Worm (Caenorhabditis elegans) whole organism, L1 larva: Measurements from ENCODE around the gene C44B11.1.
A peak's percentile ranks its signal among the peaks of the same experiment; 100 is the strongest.

Source experiments
- C04F5.9 ChIP-seq: sonication (generic microtip); optimal IDR thresholded peaks from 2 replicates; lab custom pipeline; 2016; ENCODE audit warnings: missing genetic modification characterization, missing compliant biosample characterization
- C34B4.2 ChIP-seq: sonication (generic microtip); optimal IDR thresholded peaks from 2 replicates; lab custom pipeline; 2017; ENCODE audit warnings: mild to moderate bottlenecking, missing genetic modification characterization, missing compliant biosample characterization
- aha-1 ChIP-seq: fragments of 150-350 bp; optimal IDR thresholded peaks from 2 replicates; lab custom pipeline; 2014; ENCODE audit warnings: missing biosample characterization, missing genetic modification characterization
- alr-1 ChIP-seq: fragments of 200-800 bp; sonication (Bioruptor generic); optimal IDR thresholded peaks from 2 replicates; lab custom pipeline; 2018; ENCODE audit warnings: borderline replicate concordance, mild to moderate bottlenecking, missing genetic modification characterization, missing compliant biosample characterization
- aly-2 ChIP-seq: fragments of 150-350 bp; optimal IDR thresholded peaks from 2 replicates; lab custom pipeline; 2014; ENCODE audit warnings: missing biosample characterization, missing genetic modification characterization
- ama-1 ChIP-seq: fragments of 150-350 bp; optimal IDR thresholded peaks from 2 replicates; lab custom pipeline; 2014
- blmp-1 ChIP-seq: fragments of 150-350 bp; optimal IDR thresholded peaks from 2 replicates; lab custom pipeline; 2014; ENCODE audit warnings: missing biosample characterization, missing genetic modification characterization
- ceh-63 ChIP-seq: fragments of 200-800 bp; sonication (Bioruptor generic); optimal IDR thresholded peaks from 2 replicates; lab custom pipeline; 2018; ENCODE audit warnings: mild to moderate bottlenecking, missing genetic modification characterization, missing compliant biosample characterization
- ceh-8 ChIP-seq: fragments of 200-800 bp; sonication (Bioruptor generic); optimal IDR thresholded peaks from 2 replicates; lab custom pipeline; 2018; ENCODE audit warnings: mild to moderate bottlenecking, missing genetic modification characterization, moderate library complexity, missing compliant biosample characterization
- ceh-82 ChIP-seq, 3 experiments: fragments of 150-350 bp in 1 of 3; sonication (generic microtip) in 2 of 3; optimal IDR thresholded peaks; 2 replicates each; lab custom pipeline; 2014 to 2017; ENCODE audit warnings: missing biosample characterization in 3 of 3, missing genetic modification characterization in 3 of 3
- ces-1 ChIP-seq: fragments of 150-350 bp; optimal IDR thresholded peaks from 2 replicates; lab custom pipeline; 2014; ENCODE audit warnings: missing biosample characterization, missing genetic modification reagents, missing genetic modification characterization
- dpl-1 ChIP-seq, 3 experiments: fragments of 150-350 bp in 2 of 3; sonication (generic microtip) in 1 of 3; optimal IDR thresholded peaks; 2 replicates each; lab custom pipeline; 2014 to 2017; ENCODE audit warnings: missing biosample characterization in 3 of 3, missing genetic modification characterization in 3 of 3, missing genetic modification reagents in 3 of 3
- dsc-1 ChIP-seq: sonication (generic microtip); optimal IDR thresholded peaks from 2 replicates; lab custom pipeline; 2016; ENCODE audit warnings: mild to moderate bottlenecking, missing genetic modification characterization, missing compliant biosample characterization
- efl-1 ChIP-seq, 4 experiments: fragments of 150-350 bp; optimal IDR thresholded peaks in 3 of 4; peaks in 1 of 4; 1 replicate in 1 of 4; 2 replicates in 3 of 4; lab custom pipeline; 2014; ENCODE audit warnings: missing biosample characterization in 2 of 4, missing genetic modification characterization in 2 of 4, missing genetic modification reagents in 2 of 4
- efl-3 ChIP-seq: fragments of 200-800 bp; sonication (Bioruptor generic); optimal IDR thresholded peaks from 2 replicates; lab custom pipeline; 2018; ENCODE audit warnings: mild to moderate bottlenecking, missing genetic modification characterization, missing compliant biosample characterization
- egl-13 ChIP-seq: sonication (generic microtip); optimal IDR thresholded peaks from 2 replicates; lab custom pipeline; 2016; ENCODE audit warnings: missing genotype, missing genetic modification reagents, missing genetic modification characterization, missing compliant biosample characterization
- elt-3 ChIP-seq, 6 experiments: fragments of 150-350 bp in 1 of 6; sonication (generic microtip); optimal IDR thresholded peaks; 2 replicates each; lab custom pipeline; 2017 to 2018; ENCODE audit warnings: missing biosample characterization in 6 of 6, missing genetic modification characterization in 6 of 6, inconsistent platforms in 1 of 6
- ets-5 ChIP-seq: fragments of 200-800 bp; sonication (Bioruptor generic); IDR thresholded peaks from 2 replicates; pipeline ENCODE4 v1.3.6; 2022; ENCODE audit warnings: missing genetic modification characterization, missing compliant biosample characterization
- fkh-10 ChIP-seq: sonication (generic microtip); optimal IDR thresholded peaks from 2 replicates; lab custom pipeline; 2017; ENCODE audit warnings: missing biosample characterization, missing genetic modification reagents, missing genetic modification characterization
- fkh-8 ChIP-seq: sonication (generic microtip); optimal IDR thresholded peaks from 2 replicates; lab custom pipeline; 2016; ENCODE audit warnings: mild to moderate bottlenecking, missing genetic modification characterization, missing compliant biosample characterization
- grh-1 ChIP-seq: fragments of 200-800 bp; sonication (Bioruptor generic); IDR thresholded peaks from 2 replicates; pipeline ENCODE4 v1.3.6; 2022; ENCODE audit warnings: missing genetic modification reagents, missing genetic modification characterization, missing compliant biosample characterization
- hlh-4 ChIP-seq: sonication (generic microtip); optimal IDR thresholded peaks from 2 replicates; lab custom pipeline; 2016; ENCODE audit warnings: mild to moderate bottlenecking, missing genetic modification characterization, missing compliant biosample characterization
- irx-1 ChIP-seq: sonication (generic microtip); optimal IDR thresholded peaks from 2 replicates; lab custom pipeline; 2016; ENCODE audit warnings: missing genetic modification characterization, missing compliant biosample characterization
- lin-13 ChIP-seq: fragments of 150-350 bp; optimal IDR thresholded peaks from 2 replicates; lab custom pipeline; 2014; ENCODE audit warnings: missing biosample characterization, missing genetic modification reagents, missing genetic modification characterization
- lin-14 ChIP-seq: fragments of 200-800 bp; sonication (Bioruptor generic); optimal IDR thresholded peaks from 2 replicates; lab custom pipeline; 2018; ENCODE audit warnings: mild to moderate bottlenecking, missing genetic modification characterization, moderate library complexity, missing compliant biosample characterization
- lir-3 ChIP-seq: sonication (generic microtip); optimal IDR thresholded peaks from 2 replicates; lab custom pipeline; 2016; ENCODE audit warnings: mild to moderate bottlenecking, missing genetic modification characterization, moderate library complexity, missing compliant biosample characterization; ENCODE audit not compliant: poor library complexity
- mdl-1 ChIP-seq, 2 experiments: fragments of 150-350 bp; optimal IDR thresholded peaks; 2 replicates each; lab custom pipeline; 2014 to 2017; ENCODE audit warnings: missing biosample characterization in 2 of 2, missing genetic modification characterization in 2 of 2, inconsistent platforms in 1 of 2
- mef-2 ChIP-seq: fragments of 150-350 bp; optimal IDR thresholded peaks from 2 replicates; lab custom pipeline; 2014; ENCODE audit warnings: missing biosample characterization, missing genetic modification characterization
- mep-1 ChIP-seq: fragments of 150-350 bp; optimal IDR thresholded peaks from 2 replicates; lab custom pipeline; 2014; ENCODE audit warnings: missing biosample characterization, missing genetic modification characterization
- nhr-12 ChIP-seq: sonication (generic microtip); optimal IDR thresholded peaks from 2 replicates; lab custom pipeline; 2017; ENCODE audit warnings: missing biosample characterization, missing genetic modification characterization
- nhr-19 ChIP-seq: fragments of 200-800 bp; sonication (Bioruptor generic); conservative IDR thresholded peaks from 2 replicates; pipeline ENCODE4 v1.3.6; 2022; ENCODE audit warnings: missing genetic modification characterization, missing compliant biosample characterization
- nhr-237 ChIP-seq: fragments of 150-350 bp; optimal IDR thresholded peaks from 2 replicates; lab custom pipeline; 2014; ENCODE audit warnings: missing biosample characterization, missing genetic modification characterization
- nhr-47 ChIP-seq: sonication (generic microtip); optimal IDR thresholded peaks from 2 replicates; lab custom pipeline; 2016; ENCODE audit warnings: mild to moderate bottlenecking, missing genetic modification characterization, moderate library complexity, missing compliant biosample characterization
- nhr-76 ChIP-seq: sonication (generic microtip); optimal IDR thresholded peaks from 2 replicates; lab custom pipeline; 2017; ENCODE audit warnings: missing biosample characterization, missing genetic modification characterization
- snpc-4 ChIP-seq: fragments of 150-350 bp; optimal IDR thresholded peaks from 2 replicates; lab custom pipeline; 2014; ENCODE audit warnings: missing biosample characterization, missing genetic modification characterization
- snu-23 ChIP-seq: sonication (generic microtip); optimal IDR thresholded peaks from 2 replicates; lab custom pipeline; 2016; ENCODE audit warnings: missing genetic modification characterization, missing compliant biosample characterization
- sptf-1 ChIP-seq: fragments of 150-350 bp; optimal IDR thresholded peaks from 2 replicates; lab custom pipeline; 2014; ENCODE audit warnings: missing biosample characterization, missing genetic modification characterization
- sup-37 ChIP-seq: fragments of 200-800 bp; sonication (Bioruptor generic); optimal IDR thresholded peaks from 2 replicates; lab custom pipeline; 2018; ENCODE audit warnings: mild to moderate bottlenecking, missing genetic modification characterization, missing compliant biosample characterization
- swsn-7 ChIP-seq: sonication (generic microtip); optimal IDR thresholded peaks from 2 replicates; lab custom pipeline; 2016; ENCODE audit warnings: missing genetic modification characterization, missing compliant biosample characterization
- tbx-2 ChIP-seq: sonication (generic microtip); optimal IDR thresholded peaks from 2 replicates; lab custom pipeline; 2016; ENCODE audit warnings: missing genetic modification characterization, missing compliant biosample characterization
- tlp-1 ChIP-seq: fragments of 150-350 bp; optimal IDR thresholded peaks from 2 replicates; lab custom pipeline; 2014; ENCODE audit warnings: missing biosample characterization, missing genetic modification characterization
- unc-130 ChIP-seq: fragments of 150-350 bp; optimal IDR thresholded peaks from 2 replicates; lab custom pipeline; 2017; ENCODE audit warnings: missing biosample characterization, missing genetic modification characterization, inconsistent platforms
- unc-86 ChIP-seq: sonication (generic microtip); optimal IDR thresholded peaks from 2 replicates; lab custom pipeline; 2016; ENCODE audit warnings: missing genetic modification characterization, missing compliant biosample characterization
- unc-98 ChIP-seq: fragments of 200-800 bp; sonication (Bioruptor generic); IDR thresholded peaks from 2 replicates; pipeline ENCODE4 v1.3.6; 2022; ENCODE audit warnings: missing genetic modification characterization, missing compliant biosample characterization
- zag-1 ChIP-seq: fragments of 150-350 bp; optimal IDR thresholded peaks from 2 replicates; lab custom pipeline; 2014; ENCODE audit warnings: missing biosample characterization, missing genetic modification characterization

The C44B11.1 gene

ce11 chrIII:3165309-3165708 is 10.2 kb downstream of the C44B11.1 start, which contains the start of gene R148.5:
TSS of gene R148.5 (plus strand) at chrIII:3165639.
- TF ChIP-seq unc-130 (tag; lab: Kevin White, UChicago) = no peak
- no peak for TF ChIP-seq nhr-12 (tag; lab: Kevin White, UChicago)
- no peak for TF ChIP-seq aha-1 (tag; lab: Kevin White, UChicago)
- no peak for TF ChIP-seq egl-13 (tag; lab: Kevin White, UChicago)
- no peak for TF ChIP-seq tbx-2
- no peak for TF ChIP-seq ceh-8
- peak; percentile 57 for TF ChIP-seq blmp-1 (tag; lab: Kevin White, UChicago)
- TF ChIP-seq, all 84 proteins: peak for 1

- no peak for TF ChIP-seq alr-1
- no peak for TF ChIP-seq efl-3 (GFP tag; lab: Kevin White, UChicago)
- no peak for TF ChIP-seq grh-1
- no peak for TF ChIP-seq dsc-1
- TF ChIP-seq lir-3 (tag; lab: Kevin White, UChicago) = no peak
- no peak for TF ChIP-seq mef-2
- no peak for TF ChIP-seq unc-98 (GFP tag; lab: Robert Waterston, UW)
These were observed 14.2 kb downstream of the C44B11.1 start for ce11 chrIII:3169279-3169678.

- TF ChIP-seq fkh-8 (tag; lab: Kevin White, UChicago) = no peak
These were observed 15.5 kb downstream of the C44B11.1 start for ce11 chrIII:3170538-3170937.

- TF ChIP-seq ceh-82 (tag; optimal IDR thresholded peaks at IDR 0.05; lab: Kevin White, UChicago) (no peak), mep-1 (no peak)
These were observed 16.3 kb downstream of the C44B11.1 start, which contains the start of gene R148.4 for ce11 chrIII:3171382-3171781. TSS of gene R148.4 (plus strand) at chrIII:3171592.

- TF ChIP-seq lin-14 (GFP tag; lab: Kevin White, UChicago) (no peak), ets-5 (GFP tag; lab: Robert Waterston, UW) (no peak), tbx-2 (peak; percentile 48), swsn-7 (tag; lab: Kevin White, UChicago) (peak; percentile 63), fkh-8 (tag; lab: Kevin White, UChicago) (no peak), snu-23 (GFP tag; lab: Kevin White, UChicago) (peak; percentile 67), grh-1 (no peak), tlp-1 (tag; lab: Kevin White, UChicago) (no peak), aha-1 (tag; lab: Kevin White, UChicago) (no peak), sup-37 (GFP tag; lab: Kevin White, UChicago) (no peak), ceh-82 (tag; optimal IDR thresholded peaks at IDR 0.05; lab: Kevin White, UChicago) (peak; percentile 33 to 45 (median 34)), dsc-1 (peak; percentile 43), blmp-1 (tag; lab: Kevin White, UChicago) (peak; percentile 42), efl-1 (optimal IDR thresholded peaks at IDR 0.05; lab: Kevin White, UChicago) (peak; percentile 36 to 50), efl-1 (GFP tag; optimal IDR thresholded peaks at IDR 0.05 in 1 of 2; lab: Kevin White, UChicago) (peak; percentile 41 to 94), dpl-1 (GFP tag; optimal IDR thresholded peaks at IDR 0.05; lab: Kevin White, UChicago) (peak; percentile 3 to 61 (median 40)), ama-1 (lab: Kevin White, UChicago) (no peak), irx-1 (tag; lab: Kevin White, UChicago) (no peak), sptf-1 (no peak), C34B4.2 (tag; lab: Kevin White, UChicago) (no peak), nhr-47 (tag; lab: Kevin White, UChicago) (peak; percentile 59), mdl-1 (tag; optimal IDR thresholded peaks at IDR 0.05; lab: Kevin White, UChicago) (peak in 1 of 2 experiments; percentile 61), fkh-10 (GFP tag; lab: Kevin White, UChicago) (no peak), zag-1 (no peak), C04F5.9 (tag; lab: Kevin White, UChicago) (no peak), ces-1 (GFP tag; lab: Kevin White, UChicago) (no peak), lin-13 (peak; percentile 26), nhr-19 (GFP tag; lab: Robert Waterston, UW) (peak; percentile 37), alr-1 (no peak), aly-2 (tag; lab: Kevin White, UChicago) (no peak), snpc-4 (tag; lab: Kevin White, UChicago) (peak; percentile 10), nhr-237 (no peak), nhr-76 (tag; lab: Kevin White, UChicago) (no peak), elt-3 (tag; optimal IDR thresholded peaks at IDR 0.05; lab: Kevin White, UChicago) (no peak), ceh-63 (GFP tag; lab: Kevin White, UChicago) (no peak), hlh-4 (tag; lab: Kevin White, UChicago) (no peak), unc-86 (peak; percentile 19)
These were observed 19.9 kb downstream of the C44B11.1 start, which contains the start of gene R148.3 for ce11 chrIII:3174985-3175384. TSS of gene R148.3 (plus strand) at chrIII:3175331.
